Worm (Caenorhabditis elegans) whole organism, late embryonic: ENCODE results near the gene cest-35.1.

Experiments
- C08G9.2 ChIP-seq: sonication (generic microtip); optimal IDR thresholded peaks from 2 replicates; lab custom pipeline; 2016; ENCODE audit warnings: mild to moderate bottlenecking, missing genetic modification characterization, moderate library complexity, missing compliant biosample characterization
- F13H6.1 ChIP-seq: sonication (generic microtip); optimal IDR thresholded peaks from 2 replicates; lab custom pipeline; 2016; ENCODE audit warnings: missing genetic modification characterization, missing compliant biosample characterization
- ahr-1 ChIP-seq: sonication (generic microtip); optimal IDR thresholded peaks from 2 replicates; lab custom pipeline; 2016; ENCODE audit warnings: missing genetic modification characterization, missing compliant biosample characterization
- ama-1 ChIP-seq: fragments of 150-350 bp; optimal IDR thresholded peaks from 2 replicates; lab custom pipeline; 2014
- ceh-18 ChIP-seq: sonication (generic microtip); optimal IDR thresholded peaks from 2 replicates; lab custom pipeline; 2016; ENCODE audit warnings: missing genetic modification characterization, missing compliant biosample characterization
- ceh-24 ChIP-seq: sonication (generic microtip); optimal IDR thresholded peaks from 2 replicates; lab custom pipeline; 2016; ENCODE audit warnings: mild to moderate bottlenecking, missing genetic modification characterization, missing compliant biosample characterization
- ceh-31 ChIP-seq: sonication (generic microtip); optimal IDR thresholded peaks from 2 replicates; lab custom pipeline; 2016; ENCODE audit warnings: missing genetic modification characterization, missing compliant biosample characterization
- ceh-34 ChIP-seq: sonication (generic microtip); optimal IDR thresholded peaks from 2 replicates; lab custom pipeline; 2016; ENCODE audit warnings: mild to moderate bottlenecking, missing genetic modification characterization, missing compliant biosample characterization
- ceh-45 ChIP-seq: fragments of 200-800 bp; sonication (Bioruptor generic); IDR thresholded peaks from 2 replicates; pipeline ENCODE4 v1.3.6; 2022; ENCODE audit warnings: missing genetic modification reagents, missing genetic modification characterization, missing compliant biosample characterization
- dve-1 ChIP-seq: sonication (generic microtip); optimal IDR thresholded peaks from 2 replicates; lab custom pipeline; 2017; ENCODE audit warnings: antibody characterized with exemption, mild to moderate bottlenecking, missing genetic modification characterization, missing compliant biosample characterization
- elt-2 ChIP-seq: sonication (generic microtip); optimal IDR thresholded peaks from 2 replicates; lab custom pipeline; 2016; ENCODE audit warnings: missing genetic modification reagents, missing genetic modification characterization, missing compliant biosample characterization
- ets-4 ChIP-seq: sonication (generic microtip); optimal IDR thresholded peaks from 2 replicates; lab custom pipeline; 2016; ENCODE audit warnings: missing genetic modification characterization, missing compliant biosample characterization
- eyg-1 ChIP-seq: sonication (generic microtip); optimal IDR thresholded peaks from 2 replicates; lab custom pipeline; 2016; ENCODE audit warnings: missing genotype, missing genetic modification characterization, missing compliant biosample characterization
- fax-1 ChIP-seq: sonication (generic microtip); optimal IDR thresholded peaks from 2 replicates; lab custom pipeline; 2016; ENCODE audit warnings: missing genotype, missing genetic modification characterization, missing compliant biosample characterization
- gmeb-2 ChIP-seq: sonication (generic microtip); optimal IDR thresholded peaks from 2 replicates; lab custom pipeline; 2016; ENCODE audit warnings: missing genetic modification characterization, inconsistent platforms, missing compliant biosample characterization
- hlh-13 ChIP-seq: fragments of 200-800 bp; sonication (Bioruptor generic); optimal IDR thresholded peaks from 2 replicates; lab custom pipeline; 2018; ENCODE audit warnings: mild to moderate bottlenecking, missing genetic modification characterization, missing compliant biosample characterization
- hlh-30 ChIP-seq: sonication (generic microtip); optimal IDR thresholded peaks from 2 replicates; lab custom pipeline; 2017; ENCODE audit warnings: antibody characterized with exemption, missing genetic modification characterization, missing compliant biosample characterization; ENCODE audit not compliant: insufficient read depth
- hlh-6 ChIP-seq: sonication (generic microtip); optimal IDR thresholded peaks from 2 replicates; lab custom pipeline; 2016; ENCODE audit warnings: missing genotype, missing genetic modification characterization, missing compliant biosample characterization
- hlh-8 ChIP-seq: sonication (generic microtip); optimal IDR thresholded peaks from 2 replicates; lab custom pipeline; 2016; ENCODE audit warnings: missing genotype, missing genetic modification characterization, missing compliant biosample characterization
- lin-11 ChIP-seq: fragments of 200-800 bp; sonication (Bioruptor generic); optimal IDR thresholded peaks from 2 replicates; lab custom pipeline; 2018; ENCODE audit warnings: mild to moderate bottlenecking, missing genetic modification characterization, missing compliant biosample characterization
- mec-3 ChIP-seq: sonication (generic microtip); optimal IDR thresholded peaks from 2 replicates; lab custom pipeline; 2016; ENCODE audit warnings: borderline replicate concordance, missing genetic modification characterization, missing compliant biosample characterization
- nfya-1 ChIP-seq: sonication (generic microtip); optimal IDR thresholded peaks from 2 replicates; lab custom pipeline; 2017; ENCODE audit warnings: missing genetic modification characterization, mild to moderate bottlenecking, missing compliant biosample characterization, antibody characterized with exemption, moderate library complexity
- nhr-11 ChIP-seq: fragments of 150-350 bp; optimal IDR thresholded peaks from 2 replicates; lab custom pipeline; 2014; ENCODE audit warnings: missing biosample characterization, missing genetic modification characterization
- nhr-232 ChIP-seq: sonication (generic microtip); optimal IDR thresholded peaks from 2 replicates; lab custom pipeline; 2016; ENCODE audit warnings: missing genetic modification characterization, missing compliant biosample characterization
- npax-4 ChIP-seq: sonication (generic microtip); optimal IDR thresholded peaks from 2 replicates; lab custom pipeline; 2016; ENCODE audit warnings: missing genetic modification characterization, missing compliant biosample characterization
- odd-2 ChIP-seq: sonication (generic microtip); optimal IDR thresholded peaks from 2 replicates; lab custom pipeline; 2017; ENCODE audit warnings: antibody characterized with exemption, mild to moderate bottlenecking, missing genetic modification characterization, missing compliant biosample characterization
- pat-9 ChIP-seq: fragments of 200-800 bp; sonication (Bioruptor generic); optimal IDR thresholded peaks from 2 replicates; lab custom pipeline; 2018; ENCODE audit warnings: mild to moderate bottlenecking, missing genetic modification characterization, moderate library complexity, missing compliant biosample characterization
- pax-1 ChIP-seq: fragments of 150-350 bp; optimal IDR thresholded peaks from 2 replicates; lab custom pipeline; 2014; ENCODE audit warnings: missing biosample characterization, missing genetic modification characterization
- pqm-1 ChIP-seq: sonication (generic microtip); optimal IDR thresholded peaks from 2 replicates; lab custom pipeline; 2016; ENCODE audit warnings: missing genetic modification characterization, missing compliant biosample characterization
- sox-2 ChIP-seq: fragments of 200-800 bp; sonication (Bioruptor generic); IDR thresholded peaks from 2 replicates; pipeline ENCODE4 v1.3.6; 2022; ENCODE audit warnings: missing genetic modification reagents, missing genetic modification characterization, missing compliant biosample characterization
- sox-4 ChIP-seq: sonication (generic microtip); optimal IDR thresholded peaks from 2 replicates; lab custom pipeline; 2017; ENCODE audit warnings: mild to moderate bottlenecking, missing genetic modification characterization, inconsistent platforms, missing compliant biosample characterization
- tbx-2 ChIP-seq: sonication (generic microtip); optimal IDR thresholded peaks from 2 replicates; lab custom pipeline; 2016; ENCODE audit warnings: missing genetic modification characterization, missing compliant biosample characterization
- tbx-7 ChIP-seq: sonication (generic microtip); optimal IDR thresholded peaks from 2 replicates; lab custom pipeline; 2016; ENCODE audit warnings: missing genotype, missing genetic modification characterization, missing compliant biosample characterization
- unc-3 ChIP-seq, 2 experiments: fragments of 200-800 bp in 1 of 2; sonication (Bioruptor generic) in 1 of 2; sonication (generic microtip) in 1 of 2; conservative IDR thresholded peaks in 1 of 2; optimal IDR thresholded peaks in 1 of 2; 2 replicates each; pipeline versions ENCODE4 v1.3.6 to Lab custom; 2016 to 2022; ENCODE audit warnings: missing compliant biosample characterization in 2 of 2, missing genetic modification characterization in 2 of 2, missing genetic modification reagents in 1 of 2
- unc-42 ChIP-seq: sonication (generic microtip); optimal IDR thresholded peaks from 2 replicates; lab custom pipeline; 2016; ENCODE audit warnings: missing genotype, missing genetic modification characterization, missing compliant biosample characterization
- unc-55 ChIP-seq: sonication (generic microtip); optimal IDR thresholded peaks from 2 replicates; lab custom pipeline; 2017; ENCODE audit warnings: missing biosample characterization, missing genetic modification reagents, missing genetic modification characterization
- unc-86 ChIP-seq: sonication (generic microtip); optimal IDR thresholded peaks from 2 replicates; lab custom pipeline; 2016; ENCODE audit warnings: missing genetic modification characterization, missing compliant biosample characterization
- zip-5 ChIP-seq: sonication (generic microtip); optimal IDR thresholded peaks from 2 replicates; lab custom pipeline; 2016; ENCODE audit warnings: missing genetic modification characterization, missing compliant biosample characterization
- ztf-16 ChIP-seq: sonication (generic microtip); optimal IDR thresholded peaks from 2 replicates; lab custom pipeline; 2017; ENCODE audit warnings: missing genetic modification characterization, missing compliant biosample characterization

Gene cest-35.1

DNA sequence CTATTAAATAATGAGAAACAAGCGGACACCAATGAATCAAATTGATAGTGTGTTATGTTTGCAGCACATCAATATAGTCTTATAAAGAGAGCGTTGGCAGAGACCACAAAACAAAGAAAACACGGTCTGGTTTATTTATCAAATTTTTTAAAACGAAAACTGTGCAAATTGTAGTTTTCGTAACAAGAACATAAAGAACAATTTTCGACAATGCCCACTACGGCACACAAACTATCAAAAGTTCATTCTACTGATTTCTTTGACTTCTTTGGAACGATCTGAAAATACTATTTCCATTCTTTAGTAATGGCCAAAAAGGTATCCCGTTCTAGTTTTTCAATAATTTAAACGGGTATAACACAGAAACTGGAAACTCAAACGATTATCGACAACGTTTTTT is 5.8 kb downstream of the cest-35.1 start, which contains the start of gene cest-35.2:
Gene cest-35.2 (minus strand): TSS at position 101 of the 400 bp plus-strand sequence.
- TF ChIP-seq unc-42 = no peak
- no peak for TF ChIP-seq fax-1
- no peak for TF ChIP-seq ets-4 (tag; lab: Kevin White, UChicago)
- no peak for TF ChIP-seq hlh-8 (tag; lab: Kevin White, UChicago)
- no peak for TF ChIP-seq nfya-1 (tag; lab: Kevin White, UChicago)
- TF ChIP-seq ceh-18 (tag; lab: Kevin White, UChicago) = no peak
- TF ChIP-seq eyg-1 (tag; lab: Kevin White, UChicago) = no peak
- no peak for TF ChIP-seq C08G9.2
- no peak for TF ChIP-seq pax-1
- TF ChIP-seq zip-5 (tag; lab: Kevin White, UChicago) = no peak
- no peak for TF ChIP-seq unc-86
- TF ChIP-seq, all 69 proteins: peak for 0

- TF ChIP-seq dve-1 (tag; lab: Kevin White, UChicago) = no peak
- TF ChIP-seq hlh-30 (tag; lab: Kevin White, UChicago) = no peak
- no peak for TF ChIP-seq npax-4
- no peak for TF ChIP-seq ceh-24 (tag; lab: Kevin White, UChicago)
- no peak for TF ChIP-seq ztf-16 (tag; lab: Kevin White, UChicago)
- no peak for TF ChIP-seq ceh-31 (tag; lab: Kevin White, UChicago)
- TF ChIP-seq ama-1 (lab: Kevin White, UChicago) = no peak
These were observed 9.2 kb downstream of the cest-35.1 start, which contains the start of gene cest-32 for ce11 chrV:5233777-5234176. TSS of gene cest-32 (minus strand) at chrV:5233891.

DNA sequence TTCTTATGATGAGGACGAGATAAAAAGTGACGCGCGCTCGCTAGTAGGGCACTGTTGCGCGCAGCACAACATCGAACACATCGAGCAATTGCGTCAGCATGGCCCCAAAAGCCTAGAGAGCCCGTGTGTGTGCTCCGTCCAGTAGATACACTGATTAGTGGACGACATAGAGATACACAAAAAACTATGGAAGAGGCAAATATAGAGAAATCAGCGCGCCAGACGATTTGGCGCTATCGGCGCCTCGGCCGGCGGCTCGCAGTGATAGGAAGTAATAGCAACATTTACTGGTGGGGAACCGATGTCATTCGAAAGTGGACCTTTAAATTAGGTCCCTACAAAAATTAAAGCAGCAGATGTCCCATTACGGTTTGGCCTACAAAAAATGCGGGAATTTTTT is 14.4 kb downstream of the cest-35.1 start:
- TF ChIP-seq unc-3 (GFP tag; conservative IDR thresholded peaks at IDR 0.05; lab: Robert Waterston, UW) (no peak), unc-3 (tag; optimal IDR thresholded peaks at IDR 0.05; lab: Kevin White, UChicago) (no peak), sox-2 (no peak), pat-9 (tag; lab: Kevin White, UChicago) (no peak), elt-2 (tag; lab: Kevin White, UChicago) (no peak), odd-2 (tag; lab: Kevin White, UChicago) (no peak), tbx-2 (tag; lab: Kevin White, UChicago) (no peak), pax-1 (no peak), ahr-1 (tag; lab: Kevin White, UChicago) (no peak), tbx-7 (tag; lab: Kevin White, UChicago) (no peak), ceh-34 (no peak), dve-1 (tag; lab: Kevin White, UChicago) (no peak), nhr-11 (tag; lab: Kevin White, UChicago) (no peak), hlh-30 (tag; lab: Kevin White, UChicago) (no peak), pqm-1 (tag; lab: Kevin White, UChicago) (no peak), gmeb-2 (tag; lab: Kevin White, UChicago) (no peak), F13H6.1 (tag; lab: Kevin White, UChicago) (no peak)

DNA sequence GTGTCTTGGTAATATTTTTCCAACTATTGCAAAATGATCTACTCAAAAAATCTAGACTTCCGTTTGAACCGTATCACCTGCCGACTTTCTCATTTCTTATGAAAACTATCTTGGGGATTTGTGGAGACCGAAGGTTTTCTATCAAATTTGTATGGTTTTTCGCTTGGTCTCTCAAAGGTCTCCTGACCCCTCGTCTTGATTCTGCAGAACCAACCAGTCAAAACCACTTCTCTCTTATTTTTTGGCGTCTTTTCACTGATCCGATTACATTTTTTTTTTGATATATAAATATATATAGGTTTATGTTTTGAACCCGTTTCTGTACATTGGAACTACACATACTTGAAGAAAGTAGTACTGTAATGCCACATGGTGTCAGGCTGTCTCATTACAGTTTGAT is 17.3 kb downstream of the cest-35.1 start:
- TF ChIP-seq F13H6.1 (tag; lab: Kevin White, UChicago) (no peak), hlh-13 (GFP tag; lab: Kevin White, UChicago) (no peak), ceh-45 (GFP tag; lab: Robert Waterston, UW) (no peak), nhr-232 (tag; lab: Kevin White, UChicago) (no peak), nhr-11 (tag; lab: Kevin White, UChicago) (no peak), unc-42 (no peak), hlh-6 (tag; lab: Kevin White, UChicago) (no peak), mec-3 (tag; lab: Kevin White, UChicago) (no peak), lin-11 (tag; lab: Kevin White, UChicago) (no peak), ets-4 (tag; lab: Kevin White, UChicago) (no peak), C08G9.2 (no peak), pax-1 (no peak), tbx-7 (tag; lab: Kevin White, UChicago) (no peak), pat-9 (tag; lab: Kevin White, UChicago) (no peak), sox-4 (tag; lab: Kevin White, UChicago) (no peak), unc-55 (no peak)
